Fruit fly (Drosophila melanogaster) whole organism, wandering third instar larva: Measurements from ENCODE around the gene CG13616.

Experiments
- CG9705 ChIP-seq: fragments of 200-800 bp; sonication (Bioruptor generic); optimal IDR thresholded peaks from 2 replicates; lab custom pipeline; 2018; ENCODE audit warnings: missing biosample characterization, mild to moderate bottlenecking, missing genetic modification characterization
- Dif ChIP-seq: fragments of 200-275, 200-300 bp; sonication (Bioruptor generic); optimal IDR thresholded peaks from 2 replicates; lab custom pipeline; 2018; ENCODE audit warnings: missing biosample characterization, missing genetic modification characterization; ENCODE audit not compliant: partially characterized antibody
- Hr78 ChIP-seq: fragments of >200 bp; optimal IDR thresholded peaks from 2 replicates; lab custom pipeline; 2017; ENCODE audit warnings: missing biosample characterization, missing genetic modification characterization
- Jra ChIP-seq: sonication (Bioruptor generic); optimal IDR thresholded peaks from 2 replicates; lab custom pipeline; 2016; ENCODE audit warnings: missing biosample characterization, missing genetic modification characterization
- N ChIP-seq: fragments of >200 bp; optimal IDR thresholded peaks from 2 replicates; lab custom pipeline; 2018; ENCODE audit warnings: missing biosample characterization, missing external identifiers, missing genetic modification characterization
- Rel ChIP-seq, 2 experiments: fragments of 200-800 bp; sonication (Bioruptor generic) in 1 of 2; optimal IDR thresholded peaks; 2 replicates in 1 of 2; 3 replicates in 1 of 2; lab custom pipeline; 2016 to 2019; ENCODE audit warnings: mild to moderate bottlenecking in 2 of 2, missing biosample characterization in 2 of 2, missing genetic modification characterization in 2 of 2, moderate library complexity in 1 of 2
- brk ChIP-seq: fragments of 200-800 bp; sonication (Bioruptor generic); optimal IDR thresholded peaks from 2 replicates; lab custom pipeline; 2016; ENCODE audit warnings: missing biosample characterization, mild to moderate bottlenecking, missing genetic modification characterization
- ey ChIP-seq: fragments of 200-800 bp; sonication (Bioruptor generic); optimal IDR thresholded peaks from 2 replicates; lab custom pipeline; 2016; ENCODE audit warnings: missing biosample characterization, missing genetic modification characterization
- h ChIP-seq: fragments of 200-800 bp; sonication (Bioruptor generic); optimal IDR thresholded peaks from 3 replicates; lab custom pipeline; 2016; ENCODE audit warnings: missing biosample characterization, mild to moderate bottlenecking, missing genetic modification characterization
- lola ChIP-seq: fragments of >200 bp; optimal IDR thresholded peaks from 2 replicates; lab custom pipeline; 2017; ENCODE audit warnings: missing biosample characterization, missing genetic modification characterization
- psq ChIP-seq: fragments of 200-800 bp; sonication (Bioruptor generic); optimal IDR thresholded peaks from 3 replicates; lab custom pipeline; 2017; ENCODE audit warnings: missing biosample characterization, mild to moderate bottlenecking, missing genetic modification characterization, moderate library complexity
- sv ChIP-seq: fragments of 200-800 bp; sonication (Bioruptor generic); optimal IDR thresholded peaks from 3 replicates; lab custom pipeline; 2016; ENCODE audit warnings: missing biosample characterization, missing genetic modification characterization
- tai ChIP-seq: sonication (Bioruptor generic); optimal IDR thresholded peaks from 2 replicates; lab custom pipeline; 2016; ENCODE audit warnings: missing biosample characterization, missing genetic modification characterization
- usp ChIP-seq: fragments of >200 bp; optimal IDR thresholded peaks from 2 replicates; lab custom pipeline; 2017; ENCODE audit warnings: missing biosample characterization, missing genetic modification characterization

- TF ChIP-seq Rel (GFP tag; optimal IDR thresholded peaks at IDR 0.05; lab: Kevin White, UChicago), result no peak
- no peak for TF ChIP-seq Rel (tag; optimal IDR thresholded peaks at IDR 0.05; lab: Kevin White, UChicago)
- TF ChIP-seq sv (GFP tag; lab: Kevin White, UChicago), result no peak
- TF ChIP-seq Hr78 (GFP tag; lab: Kevin White, UChicago), result no peak
- TF ChIP-seq ey (GFP tag; lab: Kevin White, UChicago), result no peak
- TF ChIP-seq lola (GFP tag; lab: Kevin White, UChicago), result no peak
- TF ChIP-seq tai (GFP tag; lab: Kevin White, UChicago), result no peak
- no peak for TF ChIP-seq CG9705 (GFP tag; lab: Kevin White, UChicago)
- no peak for TF ChIP-seq usp (GFP tag; lab: Kevin White, UChicago)
- no peak for TF ChIP-seq Dif
- TF ChIP-seq h (GFP tag; lab: Kevin White, UChicago), result no peak
- no peak for TF ChIP-seq N (GFP tag; lab: Kevin White, UChicago)
- TF ChIP-seq brk (GFP tag; lab: Kevin White, UChicago), result no peak
- no peak for TF ChIP-seq psq (GFP tag; lab: Kevin White, UChicago)
- TF ChIP-seq Jra, result no peak
Observed at dm6 chr3R:24375561-24375960, 17.1 kb upstream of the CG13616 start, which contains the start of gene CG17781.
